Worm (Caenorhabditis elegans): ENCODE data around the gene vps-22.

- TF ChIP-seq F13C5.2 (tag; optimal IDR thresholded peaks at IDR 0.05) (no peak), pes-1 (GFP tag; IDR thresholded peaks at IDR 0.05) (no peak), ama-1 (optimal IDR thresholded peaks at IDR 0.05) (no peak)
These were observed 24.5 kb upstream of the vps-22 start, which contains the start of the genes C27F2.10 and wdr-60 for ce11 chrIII:4986790-4987259.
